Fruit fly (Drosophila melanogaster): Measurements from ENCODE around the gene Dna2.

- TF ChIP-seq HmgD (GFP tag; optimal IDR thresholded peaks at IDR 0.05) (no peak), CG13123 (GFP tag; optimal IDR thresholded peaks at IDR 0.05) (no peak), ssp (GFP tag; IDR thresholded peaks at IDR 0.05) (no peak), CG7786 (GFP tag; optimal IDR thresholded peaks at IDR 0.05) (no peak), HLH4C (GFP tag; IDR thresholded peaks at IDR 0.05; ENCODE audit: partially characterized antibody) (no peak), CG11723 (GFP tag; optimal IDR thresholded peaks at IDR 0.05) (no peak), CG17829 (tag; optimal IDR thresholded peaks at IDR 0.05) (no peak), CG1602 (GFP tag; optimal IDR thresholded peaks at IDR 0.05) (no peak)
These were observed 37.7 kb downstream of the Dna2 start for dm6 chrX:10047961-10048360.

All from whole organism, embryonic.